Worm (Caenorhabditis elegans) whole organism, late embryonic: Measurements from ENCODE around the gene F02D8.4.

Experiments used
- F13H6.1 ChIP-seq: sonication (generic microtip); optimal IDR thresholded peaks from 2 replicates; lab custom pipeline; 2016; ENCODE audit warnings: missing genetic modification characterization, missing compliant biosample characterization
- Y22D7AL.16 ChIP-seq: sonication (generic microtip); optimal IDR thresholded peaks from 2 replicates; lab custom pipeline; 2016; ENCODE audit warnings: missing genetic modification characterization, missing compliant biosample characterization
- ama-1 ChIP-seq: fragments of 150-350 bp; optimal IDR thresholded peaks from 2 replicates; lab custom pipeline; 2014
- ceh-18 ChIP-seq: sonication (generic microtip); optimal IDR thresholded peaks from 2 replicates; lab custom pipeline; 2016; ENCODE audit warnings: missing genetic modification characterization, missing compliant biosample characterization
- ceh-2 ChIP-seq: sonication (generic microtip); optimal IDR thresholded peaks from 2 replicates; lab custom pipeline; 2016; ENCODE audit warnings: missing genotype, missing genetic modification characterization, missing compliant biosample characterization
- ceh-31 ChIP-seq: sonication (generic microtip); optimal IDR thresholded peaks from 2 replicates; lab custom pipeline; 2016; ENCODE audit warnings: missing genetic modification characterization, missing compliant biosample characterization
- ets-4 ChIP-seq: sonication (generic microtip); optimal IDR thresholded peaks from 2 replicates; lab custom pipeline; 2016; ENCODE audit warnings: missing genetic modification characterization, missing compliant biosample characterization
- fkh-10 ChIP-seq: fragments of 150-350 bp; optimal IDR thresholded peaks from 2 replicates; lab custom pipeline; 2014; ENCODE audit warnings: missing biosample characterization, missing genetic modification reagents, missing genetic modification characterization
- gmeb-2 ChIP-seq: sonication (generic microtip); optimal IDR thresholded peaks from 2 replicates; lab custom pipeline; 2016; ENCODE audit warnings: missing genetic modification characterization, inconsistent platforms, missing compliant biosample characterization
- tbx-7 ChIP-seq: sonication (generic microtip); optimal IDR thresholded peaks from 2 replicates; lab custom pipeline; 2016; ENCODE audit warnings: missing genotype, missing genetic modification characterization, missing compliant biosample characterization
- unc-86 ChIP-seq: sonication (generic microtip); optimal IDR thresholded peaks from 2 replicates; lab custom pipeline; 2016; ENCODE audit warnings: missing genetic modification characterization, missing compliant biosample characterization

- TF ChIP-seq tbx-7 (tag; lab: Kevin White, UChicago) (no peak), F13H6.1 (tag; lab: Kevin White, UChicago) (no peak), fkh-10 (GFP tag; lab: Kevin White, UChicago) (no peak), unc-86 (no peak), gmeb-2 (tag; lab: Kevin White, UChicago) (no peak), ceh-31 (tag; lab: Kevin White, UChicago) (no peak), ceh-18 (tag; lab: Kevin White, UChicago) (no peak), ama-1 (lab: Kevin White, UChicago) (no peak), ceh-2 (no peak), Y22D7AL.16 (no peak), ets-4 (no peak)
These were observed 14.9 kb downstream of the F02D8.4 start, which contains the start of gene T01C3.11 for ce11 chrV:14999485-15000023.
